Fruit fly (Drosophila melanogaster): Measurements from ENCODE around the gene CG11368.

DNA sequence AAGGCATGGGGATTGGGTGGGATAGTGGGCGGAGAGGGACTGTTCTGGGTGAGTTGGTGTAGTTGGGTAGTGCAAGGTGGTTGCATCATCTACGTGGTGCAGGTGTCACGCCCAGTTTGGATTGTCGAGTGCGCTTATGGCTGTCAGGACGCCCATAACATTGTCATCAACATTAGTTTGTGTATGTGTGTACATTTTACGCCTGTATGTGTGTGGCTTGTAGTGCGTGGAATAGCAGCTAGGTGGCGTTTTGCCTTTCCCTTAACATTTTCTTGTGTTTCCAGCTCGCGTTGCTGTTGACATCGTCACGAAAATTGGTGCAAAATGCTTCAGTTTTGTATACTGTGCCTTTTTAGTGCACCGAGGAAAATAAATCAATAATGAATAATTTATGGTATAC lies 14.3 kb downstream of the CG11368 start:
- TF ChIP-seq CG8478 (optimal IDR thresholded peaks at IDR 0.05) (no peak), usp (GFP tag; optimal IDR thresholded peaks at IDR 0.05) (no peak)
